Fruit fly (Drosophila melanogaster) whole organism, embryonic: ENCODE data around the gene slpr.

Source experiments
- Antp ChIP-seq: fragments of 200-800 bp; sonication (Bioruptor generic); optimal IDR thresholded peaks from 3 replicates; lab custom pipeline; 2016; ENCODE audit warnings: missing biosample characterization, missing genetic modification characterization
- Atf-2 ChIP-seq: fragments of 200-800 bp; sonication (Bioruptor generic); optimal IDR thresholded peaks from 2 replicates; lab custom pipeline; 2016; ENCODE audit warnings: missing biosample characterization, missing genetic modification characterization
- CG11247 ChIP-seq: fragments of 200-800 bp; sonication (Bioruptor generic); IDR thresholded peaks from 2 replicates; pipeline ENCODE4 v1.3.6; 2022; ENCODE audit warnings: missing biosample characterization, missing genetic modification characterization
- CG12104 ChIP-seq: fragments of 200-800 bp; sonication (Bioruptor generic); optimal IDR thresholded peaks from 3 replicates; lab custom pipeline; 2016; ENCODE audit warnings: missing biosample characterization, missing genetic modification characterization
- CG12155 ChIP-seq: fragments of 200-800 bp; sonication (Bioruptor generic); optimal IDR thresholded peaks from 3 replicates; lab custom pipeline; 2016; ENCODE audit warnings: missing biosample characterization, missing genetic modification characterization
- CG12236 ChIP-seq: fragments of 200-800 bp; sonication (Bioruptor generic); optimal IDR thresholded peaks from 2 replicates; lab custom pipeline; 2016; ENCODE audit warnings: missing biosample characterization, missing genetic modification characterization
- CG12299 ChIP-seq: fragments of 200-800 bp; sonication (Bioruptor generic); optimal IDR thresholded peaks from 2 replicates; lab custom pipeline; 2018; ENCODE audit warnings: missing biosample characterization, mild to moderate bottlenecking, missing genetic modification characterization
- CG13287 ChIP-seq: fragments of 200-800 bp; sonication (Bioruptor generic); IDR thresholded peaks from 2 replicates; pipeline ENCODE4 v1.3.6; 2022; ENCODE audit warnings: missing biosample characterization, missing genetic modification characterization; ENCODE audit not compliant: partially characterized antibody
- CG14965 ChIP-seq: fragments of 200-800 bp; sonication (Bioruptor generic); optimal IDR thresholded peaks from 2 replicates; lab custom pipeline; 2016; ENCODE audit warnings: missing biosample characterization, missing genetic modification characterization, borderline replicate concordance
- CG16779 ChIP-seq: fragments of 200-800 bp; sonication (Bioruptor generic); IDR thresholded peaks from 2 replicates; pipeline ENCODE4 v1.3.6; 2022; ENCODE audit warnings: missing biosample characterization, missing genetic modification characterization
- CG16813 ChIP-seq: fragments of 200-800 bp; sonication (Bioruptor generic); IDR thresholded peaks from 3 replicates; pipeline ENCODE4 v1.3.6; 2022; ENCODE audit warnings: missing biosample characterization, missing genetic modification characterization; ENCODE audit not compliant: partially characterized antibody
- CG18599 ChIP-seq: fragments of 200-800 bp; sonication (Bioruptor generic); optimal IDR thresholded peaks from 3 replicates; lab custom pipeline; 2017; ENCODE audit warnings: missing biosample characterization, missing genetic modification characterization, mild to moderate bottlenecking, moderate library complexity, missing genetic modification reagents
- CG2875 ChIP-seq: fragments of 200-800 bp; sonication (Bioruptor generic); optimal IDR thresholded peaks from 2 replicates; lab custom pipeline; 2017; ENCODE audit warnings: missing biosample characterization, mild to moderate bottlenecking, missing genetic modification characterization, missing genetic modification reagents
- CG31441 ChIP-seq: fragments of 200-800 bp; sonication (Bioruptor generic); IDR thresholded peaks from 2 replicates; pipeline ENCODE4 v1.3.6; 2022; ENCODE audit warnings: missing biosample characterization, missing genetic modification characterization
- CG34224 ChIP-seq: fragments of 200-800 bp; sonication (Bioruptor generic); IDR thresholded peaks from 3 replicates; pipeline ENCODE4 v1.3.6; 2022; ENCODE audit warnings: missing biosample characterization, missing genetic modification characterization; ENCODE audit not compliant: partially characterized antibody
- CG3995 ChIP-seq: fragments of 200-800 bp; sonication (Bioruptor generic); optimal IDR thresholded peaks from 3 replicates; lab custom pipeline; 2016; ENCODE audit warnings: missing biosample characterization, missing genetic modification characterization
- CG4404 ChIP-seq: fragments of 200-800 bp; sonication (Bioruptor generic); IDR thresholded peaks from 2 replicates; pipeline ENCODE4 v1.3.6; 2022; ENCODE audit warnings: missing biosample characterization, missing genetic modification characterization
- CG6654 ChIP-seq: fragments of 200-800 bp; sonication (Bioruptor generic); optimal IDR thresholded peaks from 2 replicates; lab custom pipeline; 2017; ENCODE audit warnings: missing biosample characterization, mild to moderate bottlenecking, missing genetic modification characterization
- CG8281 ChIP-seq: fragments of 200-800 bp; sonication (Bioruptor generic); optimal IDR thresholded peaks from 2 replicates; lab custom pipeline; 2018; ENCODE audit warnings: missing biosample characterization, mild to moderate bottlenecking, missing genetic modification characterization, moderate library complexity
- CG9437 ChIP-seq: fragments of 200-800 bp; sonication (Bioruptor generic); optimal IDR thresholded peaks from 2 replicates; lab custom pipeline; 2018; ENCODE audit warnings: missing biosample characterization, mild to moderate bottlenecking, missing genetic modification characterization
- CrebB ChIP-seq: fragments of 200-800 bp; sonication (Bioruptor generic); optimal IDR thresholded peaks from 3 replicates; lab custom pipeline; 2018; ENCODE audit warnings: missing biosample characterization, mild to moderate bottlenecking, missing genetic modification characterization
- Doc2 ChIP-seq: fragments of 200-800 bp; sonication (Bioruptor generic); IDR thresholded peaks from 2 replicates; pipeline ENCODE4 v1.3.6; 2022; ENCODE audit warnings: missing biosample characterization, missing genetic modification characterization
- E2f2 ChIP-seq: fragments of 200-800 bp; sonication (Bioruptor generic); IDR thresholded peaks from 2 replicates; pipeline ENCODE4 v1.3.6; 2022; ENCODE audit warnings: missing biosample characterization, missing genetic modification characterization
- ERR ChIP-seq: fragments of 200-800 bp; sonication (Bioruptor generic); optimal IDR thresholded peaks from 2 replicates; lab custom pipeline; 2016; ENCODE audit warnings: missing biosample characterization, missing genetic modification characterization
- Ets65A ChIP-seq: fragments of 200-800 bp; sonication (Bioruptor generic); peaks from one replicate; lab custom pipeline; 2016; ENCODE audit warnings: missing biosample characterization, missing genetic modification characterization
- GATAe ChIP-seq: fragments of 200-800 bp; sonication (Bioruptor generic); conservative IDR thresholded peaks from 2 replicates; pipeline ENCODE4 v1.3.6; 2022; ENCODE audit warnings: missing biosample characterization, missing genetic modification characterization
- MTF-1 ChIP-seq: fragments of 200-800 bp; sonication (Bioruptor generic); optimal IDR thresholded peaks from 2 replicates; lab custom pipeline; 2018; ENCODE audit warnings: missing biosample characterization, mild to moderate bottlenecking, missing genetic modification characterization, borderline replicate concordance
- Myb ChIP-seq: fragments of 200-800 bp; sonication (Bioruptor generic); optimal IDR thresholded peaks from 2 replicates; lab custom pipeline; 2016; ENCODE audit warnings: missing biosample characterization, missing genetic modification characterization
- Nf-YB ChIP-seq: fragments of 200-800 bp; sonication (Bioruptor generic); optimal IDR thresholded peaks from 3 replicates; lab custom pipeline; 2019; ENCODE audit warnings: missing biosample characterization, mild to moderate bottlenecking, missing genetic modification characterization, moderate library complexity
- Ssrp ChIP-seq: fragments of 200-800 bp; sonication (Bioruptor generic); optimal IDR thresholded peaks from 2 replicates; lab custom pipeline; 2018; ENCODE audit warnings: missing biosample characterization, mild to moderate bottlenecking, missing genetic modification characterization, moderate library complexity
- Taf1 ChIP-seq: fragments of 200-800 bp; sonication (Bioruptor generic); IDR thresholded peaks from 2 replicates; pipeline ENCODE4 v1.3.6; 2022; ENCODE audit warnings: missing biosample characterization, missing genetic modification characterization
- ab ChIP-seq: fragments of 200-800 bp; sonication (Bioruptor generic); optimal IDR thresholded peaks from 2 replicates; lab custom pipeline; 2016; ENCODE audit warnings: missing biosample characterization, missing genetic modification characterization
- chif ChIP-seq, 2 experiments: fragments of 200-800 bp; sonication (Bioruptor generic); optimal IDR thresholded peaks; 3 replicates each; lab custom pipeline; 2016; ENCODE audit warnings: missing biosample characterization in 2 of 2, missing genetic modification characterization in 2 of 2
- dmrt99B ChIP-seq: fragments of 200-800 bp; sonication (Bioruptor generic); optimal IDR thresholded peaks from 2 replicates; lab custom pipeline; 2018; ENCODE audit warnings: missing biosample characterization, mild to moderate bottlenecking, missing genetic modification characterization, moderate library complexity
- en ChIP-seq: fragments of 200-800 bp; sonication (Bioruptor generic); optimal IDR thresholded peaks from 2 replicates; lab custom pipeline; 2016; ENCODE audit warnings: missing biosample characterization, missing genetic modification characterization
- fd64A ChIP-seq: fragments of 200-800 bp; sonication (Bioruptor generic); optimal IDR thresholded peaks from 3 replicates; lab custom pipeline; 2018; ENCODE audit warnings: missing biosample characterization, mild to moderate bottlenecking, missing genetic modification characterization
- jigr1 ChIP-seq: fragments of 200-800 bp; sonication (Bioruptor generic); IDR thresholded peaks from 3 replicates; pipeline ENCODE4 v1.3.6; 2022; ENCODE audit warnings: missing biosample characterization, missing genetic modification characterization
- lmd ChIP-seq: fragments of 200-800 bp; sonication (Bioruptor generic); IDR thresholded peaks from 2 replicates; pipeline ENCODE4 v1.3.6; 2022; ENCODE audit warnings: missing biosample characterization, missing genetic modification characterization
- mirr ChIP-seq: fragments of 200-800 bp; sonication (Bioruptor generic); optimal IDR thresholded peaks from 3 replicates; lab custom pipeline; 2018; ENCODE audit warnings: missing biosample characterization, mild to moderate bottlenecking, missing genetic modification characterization
- p53 ChIP-seq: fragments of 200-800 bp; sonication (Bioruptor generic); optimal IDR thresholded peaks from 2 replicates; lab custom pipeline; 2016; ENCODE audit warnings: missing biosample characterization, missing genetic modification characterization
- pb ChIP-seq: fragments of 200-800 bp; sonication (Bioruptor generic); optimal IDR thresholded peaks from 3 replicates; lab custom pipeline; 2016; ENCODE audit warnings: missing biosample characterization, missing genetic modification characterization
- pita ChIP-seq: fragments of 200-800 bp; sonication (Bioruptor generic); optimal IDR thresholded peaks from 2 replicates; lab custom pipeline; 2017; ENCODE audit warnings: missing biosample characterization, mild to moderate bottlenecking, missing genetic modification characterization
- tll ChIP-seq, 2 experiments: fragments of 200-800 bp in 1 of 2; fragments of >200 bp in 1 of 2; sonication (Bioruptor generic) in 1 of 2; optimal IDR thresholded peaks; 2 replicates each; lab custom pipeline; 2017 to 2019; ENCODE audit warnings: missing biosample characterization in 2 of 2, missing genetic modification characterization in 2 of 2, mild to moderate bottlenecking in 1 of 2, moderate library complexity in 1 of 2
- twi ChIP-seq: fragments of 200-800 bp; optimal IDR thresholded peaks from 2 replicates; lab custom pipeline; 2019; ENCODE audit warnings: missing biosample characterization, mild to moderate bottlenecking, missing genetic modification characterization, moderate library complexity

slpr gene

DNA sequence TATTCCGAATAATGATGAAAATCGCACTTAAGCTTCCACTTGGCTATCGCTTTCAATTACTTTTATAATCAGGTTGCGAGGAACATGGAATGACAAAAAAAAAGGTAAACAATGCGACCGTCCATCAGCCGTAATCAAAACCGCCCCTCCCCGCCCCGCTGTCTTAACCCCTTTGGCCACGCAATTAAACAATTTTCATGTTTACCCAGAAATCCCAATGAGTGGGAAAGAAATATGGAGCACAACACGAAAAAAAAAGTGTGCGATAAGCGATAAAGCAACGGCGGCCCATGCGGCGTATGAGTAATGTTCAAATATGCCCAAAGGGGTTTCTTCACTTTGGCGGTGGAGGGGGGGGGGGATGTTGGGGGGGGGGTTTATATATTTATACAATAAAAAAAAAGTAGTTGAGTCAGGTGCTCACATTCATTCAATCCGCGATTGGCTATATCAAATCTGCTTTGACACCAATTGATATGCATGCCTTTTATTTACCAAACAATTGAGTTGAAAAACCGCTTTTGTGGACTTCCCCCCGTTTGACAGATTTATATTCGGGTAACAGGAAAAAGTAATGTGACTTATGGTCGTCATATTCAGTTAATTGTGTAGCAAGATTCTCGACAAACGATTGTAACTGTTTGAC lies 22.1 kb upstream of the slpr start (continued):
- peak; percentile 5 for TF ChIP-seq CG12299 (tag; lab: Kevin White, UChicago)
- TF ChIP-seq ERR (GFP tag; lab: Kevin White, UChicago) = no peak
- TF ChIP-seq E2f2 (GFP tag; lab: Robert Waterston, UW) = no peak
- no peak for TF ChIP-seq Ssrp
- no peak for TF ChIP-seq Antp (GFP tag; lab: Kevin White, UChicago)
- TF ChIP-seq CG9437 (GFP tag; lab: Kevin White, UChicago) = no peak
- no peak for TF ChIP-seq CG2875 (GFP tag; lab: Kevin White, UChicago)
- no peak for TF ChIP-seq CG12155
- TF ChIP-seq CG8281 (tag; lab: Kevin White, UChicago) = peak; percentile 52
- no peak for TF ChIP-seq CG31441
- peak; percentile 64 for TF ChIP-seq CG18599 (GFP tag; lab: Kevin White, UChicago)
- no peak for TF ChIP-seq CG6654 (GFP tag; lab: Kevin White, UChicago)
- TF ChIP-seq jigr1 = no peak
- no peak for TF ChIP-seq CG14965
- no peak for TF ChIP-seq ab
- TF ChIP-seq MTF-1 (GFP tag; lab: Kevin White, UChicago) = no peak
- TF ChIP-seq CG13287 (GFP tag; lab: Robert Waterston, UW) = no peak
- TF ChIP-seq CG34224 (GFP tag; lab: Robert Waterston, UW) = no peak
- no peak for TF ChIP-seq CG3995 (GFP tag; lab: Kevin White, UChicago)
- no peak for TF ChIP-seq CG16779 (GFP tag; lab: Robert Waterston, UW)
- TF ChIP-seq Myb (GFP tag; lab: Kevin White, UChicago) = no peak
- TF ChIP-seq lmd (GFP tag; lab: Robert Waterston, UW) = no peak
- no peak for TF ChIP-seq CG16813 (GFP tag; lab: Robert Waterston, UW)
- TF ChIP-seq GATAe = peak; percentile 81
- TF ChIP-seq twi (tag; lab: Kevin White, UChicago) = no peak
- no peak for TF ChIP-seq chif (GFP tag; optimal IDR thresholded peaks at IDR 0.05; lab: Kevin White, UChicago)
- TF ChIP-seq CG12236 (GFP tag; lab: Kevin White, UChicago) = no peak
- no peak for TF ChIP-seq fd64A
- no peak for TF ChIP-seq pb (GFP tag; lab: Kevin White, UChicago)
- TF ChIP-seq pita = no peak
- peak; percentile 92 for TF ChIP-seq mirr
- no peak for TF ChIP-seq CG11247 (GFP tag; lab: Robert Waterston, UW)
- no peak for TF ChIP-seq tll (GFP tag; optimal IDR thresholded peaks at IDR 0.05; lab: Kevin White, UChicago)
- no peak for TF ChIP-seq Ets65A (GFP tag; lab: Kevin White, UChicago)
- TF ChIP-seq Taf1 (GFP tag; lab: Robert Waterston, UW) = no peak
- TF ChIP-seq Atf-2 = no peak
- no peak for TF ChIP-seq CG4404
- TF ChIP-seq dmrt99B (tag; lab: Kevin White, UChicago) = no peak
- no peak for TF ChIP-seq Doc2
- TF ChIP-seq CG12104 (GFP tag; lab: Kevin White, UChicago) = no peak
- no peak for TF ChIP-seq en (GFP tag; lab: Kevin White, UChicago)
- no peak for TF ChIP-seq p53 (GFP tag; lab: Kevin White, UChicago)
- TF ChIP-seq Nf-YB = peak; percentile 28
- TF ChIP-seq CrebB (tag; lab: Kevin White, UChicago) = no peak
